Fruit fly (Drosophila melanogaster): Measurements from ENCODE around the gene Ada3.

The Ada3 gene

DNA sequence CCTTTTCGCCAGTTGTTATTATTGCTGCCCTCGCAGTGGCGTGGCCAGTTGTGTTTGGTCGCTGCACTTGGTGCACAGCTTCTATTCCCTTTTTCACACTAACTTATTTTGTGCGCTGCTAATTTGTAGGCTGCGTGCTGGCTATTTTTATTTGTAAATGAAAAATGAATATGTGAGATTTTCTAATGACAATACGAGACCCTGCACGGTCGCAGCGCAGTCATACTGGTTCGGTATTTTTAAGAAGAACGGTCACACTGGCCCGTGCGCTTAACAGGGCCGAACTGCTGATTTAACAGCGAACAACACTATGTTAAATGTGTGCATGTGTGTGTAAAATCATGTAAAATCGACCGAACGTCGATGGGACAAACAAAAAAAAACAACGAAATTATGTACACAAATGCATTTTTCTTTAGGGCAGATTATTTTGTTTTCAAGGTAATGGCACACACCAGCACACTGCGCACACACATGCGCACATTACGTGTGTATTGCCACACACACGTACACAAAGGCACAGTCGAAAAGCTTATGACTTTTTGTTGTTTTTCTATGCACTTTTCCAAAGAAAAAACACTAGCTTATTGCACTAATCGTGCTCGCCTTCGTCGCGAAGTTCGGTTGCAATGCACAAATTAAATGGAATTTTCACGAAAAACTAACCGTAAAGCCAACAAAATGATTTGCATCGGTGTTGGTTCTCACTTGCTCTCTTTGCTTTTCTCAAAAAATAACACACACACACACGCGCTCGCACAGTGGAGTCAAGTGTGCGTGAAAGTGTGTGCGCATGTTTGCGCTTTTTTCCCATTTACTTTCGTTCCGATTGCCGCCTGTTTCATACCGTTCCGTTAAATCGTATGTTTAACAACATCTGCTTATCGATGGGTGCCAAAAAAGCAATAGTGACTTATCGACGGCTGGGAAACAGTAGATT, 51.6 kb downstream of the Ada3 start, which contains the start of gene ari-1 (continued):
- peak; percentile 47; the same call in 2 of the 3 replicates for TF ChIP-seq HLH4C (GFP tag; IDR thresholded peaks at IDR 0.05; ENCODE audit: partially characterized antibody)
- no peak for TF ChIP-seq CG18619 (GFP tag; optimal IDR thresholded peaks at IDR 0.05)
- no peak for TF ChIP-seq CG14441 (GFP tag; IDR thresholded peaks at IDR 0.05)
- peak; percentile 32 for TF ChIP-seq gro (GFP tag; optimal IDR thresholded peaks at IDR 0.05)
- TF ChIP-seq jigr1 (GFP tag; IDR thresholded peaks at IDR 0.05), result no peak
- 0 out of 3 replicates have a peak, but pooled peaks have one; percentile 10 for TF ChIP-seq ci (GFP tag; IDR thresholded peaks at IDR 0.05)
- 0 out of 2 replicates have a peak, but pooled peaks have one; percentile 11 for TF ChIP-seq Rfx (GFP tag; IDR thresholded peaks at IDR 0.05)
- TF ChIP-seq chn (GFP tag; optimal IDR thresholded peaks at IDR 0.05), result no peak
- peak; percentile 57; the same call in 2 of the 3 replicates for TF ChIP-seq CG6791 (GFP tag; IDR thresholded peaks at IDR 0.05; ENCODE audit: partially characterized antibody)
- peak; percentile 56 for TF ChIP-seq row (GFP tag; IDR thresholded peaks at IDR 0.05)
- TF ChIP-seq CG12942 (GFP tag; optimal IDR thresholded peaks at IDR 0.05), result no peak
- 0 out of 2 replicates have a peak, but pooled peaks have one; percentile 10 for TF ChIP-seq inv (GFP tag; IDR thresholded peaks at IDR 0.05; ENCODE audit: partially characterized antibody)
- TF ChIP-seq ATbp (GFP tag; optimal IDR thresholded peaks at IDR 0.05), result peak; percentile 35
- peak; percentile 18; the same call in 1 of the 2 replicates for TF ChIP-seq E2f2 (GFP tag; IDR thresholded peaks at IDR 0.05)
- no peak for TF ChIP-seq hbn (GFP tag; IDR thresholded peaks at IDR 0.05; ENCODE audit: partially characterized antibody)
- no peak for TF ChIP-seq Lhr (GFP tag; optimal IDR thresholded peaks at IDR 0.05)
- peak; percentile 57 for TF ChIP-seq Sin3A (optimal IDR thresholded peaks at IDR 0.05)
- peak; percentile 41 to 69 for TF ChIP-seq Trl (optimal IDR thresholded peaks at IDR 0.05)
- no peak for TF ChIP-seq Trl (GFP tag; optimal IDR thresholded peaks at IDR 0.05)
- TF ChIP-seq knrl (GFP tag; IDR thresholded peaks at IDR 0.05; ENCODE audit: partially characterized antibody), result peak; percentile 41; the same call in 2 of the 3 replicates
- peak; percentile 5; the same call in 1 of the 4 replicates for TF ChIP-seq Gug (GFP tag; IDR thresholded peaks at IDR 0.05)
- no peak for TF ChIP-seq Ptx1 (GFP tag; IDR thresholded peaks at IDR 0.05)
- peak in 1 of 2 experiments; percentile 82 for TF ChIP-seq crp (GFP tag; optimal IDR thresholded peaks at IDR 0.05)
- TF ChIP-seq Xrp1 (GFP tag; IDR thresholded peaks at IDR 0.05), result no peak
- TF ChIP-seq CG8478 (optimal IDR thresholded peaks at IDR 0.05), result peak; percentile 96
- peak; percentile 47 for TF ChIP-seq tna (GFP tag; IDR thresholded peaks at IDR 0.05; ENCODE audit: partially characterized antibody)
- TF ChIP-seq Med (GFP tag), result peak; percentile 76
- TF ChIP-seq Sry-δ (GFP tag; optimal IDR thresholded peaks at IDR 0.05), result peak; percentile 10
- no peak for TF ChIP-seq CG17385 (GFP tag; optimal IDR thresholded peaks at IDR 0.05)
- peak; percentile 46 for TF ChIP-seq CG16813 (GFP tag; IDR thresholded peaks at IDR 0.05; ENCODE audit: partially characterized antibody)
- peak; percentile 58 for TF ChIP-seq YL-1 (GFP tag; optimal IDR thresholded peaks at IDR 0.05)
- peak; percentile 68 for TF ChIP-seq CG9437 (GFP tag; optimal IDR thresholded peaks at IDR 0.05)
- TF ChIP-seq cg (GFP tag; optimal IDR thresholded peaks at IDR 0.05), result peak; percentile 97
- peak; percentile 35; the same call in 1 of the 2 replicates for TF ChIP-seq MBD-R2 (GFP tag; IDR thresholded peaks at IDR 0.05)
- TF ChIP-seq Scr (GFP tag; IDR thresholded peaks at IDR 0.05; ENCODE audit: partially characterized antibody), result peak; percentile 19; the same call in 1 of the 2 replicates
- no peak for TF ChIP-seq CG8388 (GFP tag; optimal IDR thresholded peaks at IDR 0.05)
- peak; percentile 46; the same call in 1 of the 3 replicates for TF ChIP-seq Opbp (GFP tag; IDR thresholded peaks at IDR 0.05; ENCODE audit: partially characterized antibody)
- peak; percentile 61 for TF ChIP-seq CG13624 (GFP tag; optimal IDR thresholded peaks at IDR 0.05)
- TF ChIP-seq CG2120 (GFP tag; optimal IDR thresholded peaks at IDR 0.05), result no peak
- TF ChIP-seq Gsc (GFP tag; IDR thresholded peaks at IDR 0.05), result no peak
- TF ChIP-seq Doc3 (GFP tag; IDR thresholded peaks at IDR 0.05; ENCODE audit: partially characterized antibody), result peak; percentile 31; the same call in 1 of the 3 replicates
- no peak for TF ChIP-seq HLH54F (GFP tag; optimal IDR thresholded peaks at IDR 0.05)
- TF ChIP-seq gfzf (GFP tag; optimal IDR thresholded peaks at IDR 0.05), result peak; percentile 82
- TF ChIP-seq CG1603 (tag; optimal IDR thresholded peaks at IDR 0.05), result peak; percentile 58
- TF ChIP-seq bowl (GFP tag; IDR thresholded peaks at IDR 0.05), result no peak
- no peak for TF ChIP-seq CG18262 (tag; optimal IDR thresholded peaks at IDR 0.05)
- peak; percentile 33 for TF ChIP-seq zen (tag; optimal IDR thresholded peaks at IDR 0.05)
- TF ChIP-seq CG17186 (GFP tag; optimal IDR thresholded peaks at IDR 0.05), result peak; percentile 98

All from whole organism, embryonic.